Fruit fly (Drosophila melanogaster) whole organism, adult: ENCODE results near the gene Mipp1.

Experiments
- CG12768 ChIP-seq: fragments of 200-800 bp; sonication (Bioruptor generic); optimal IDR thresholded peaks from 2 replicates; lab custom pipeline; 2017; ENCODE audit warnings: missing biosample characterization, missing genetic modification characterization, mild to moderate bottlenecking, moderate library complexity, missing genetic modification reagents
- CG1620 ChIP-seq: fragments of 200-800 bp; sonication (Bioruptor generic); optimal IDR thresholded peaks from 2 replicates; lab custom pipeline; 2016; ENCODE audit warnings: missing biosample characterization, missing genetic modification characterization
- CG7101 ChIP-seq: fragments of 200-800 bp; sonication (Bioruptor generic); optimal IDR thresholded peaks from 2 replicates; lab custom pipeline; 2018; ENCODE audit warnings: missing biosample characterization, mild to moderate bottlenecking, missing genetic modification characterization, moderate library complexity
- Hr96 ChIP-seq: fragments of 200-800 bp; sonication (Bioruptor generic); optimal IDR thresholded peaks from 2 replicates; lab custom pipeline; 2016; ENCODE audit warnings: missing biosample characterization, missing genetic modification characterization
- kay ChIP-seq: fragments of 200-800 bp; sonication (Bioruptor generic); peaks from one replicate; lab custom pipeline; 2016; ENCODE audit warnings: missing biosample characterization, missing genetic modification characterization, borderline replicate concordance

dm6 chr3L:16587994-16588622, 15.0 kb upstream of the Mipp1 start:
- TF ChIP-seq CG1620 (GFP tag; lab: Kevin White, UChicago) (peak; percentile 71), CG12768 (GFP tag; lab: Kevin White, UChicago) (peak; percentile 35), CG7101 (peak; percentile 75), kay (GFP tag; lab: Kevin White, UChicago) (no peak), Hr96 (GFP tag; lab: Kevin White, UChicago) (no peak)
